Fruit fly (Drosophila melanogaster) whole organism, embryonic: ENCODE results near the gene PpD6.

Experiments
- CG30431 ChIP-seq: fragments of 200-800 bp; sonication (Bioruptor generic); optimal IDR thresholded peaks from 2 replicates; lab custom pipeline; 2017; ENCODE audit warnings: missing biosample characterization, missing genetic modification characterization
- bbx ChIP-seq: fragments of 200-800 bp; sonication (Bioruptor generic); IDR thresholded peaks from 2 replicates; pipeline ENCODE4 v1.3.6; 2022; ENCODE audit warnings: missing biosample characterization, missing genetic modification characterization; ENCODE audit not compliant: partially characterized antibody
- lilli ChIP-seq: fragments of 200-800 bp; sonication (Bioruptor generic); optimal IDR thresholded peaks from 3 replicates; lab custom pipeline; 2016; ENCODE audit warnings: missing biosample characterization, missing genetic modification characterization

dm6 chr2L:3131641-3132040 lies 22.2 kb downstream of the PpD6 start:
- TF ChIP-seq lilli (GFP tag; lab: Kevin White, UChicago) (no peak), CG30431 (GFP tag; lab: Kevin White, UChicago) (no peak), bbx (GFP tag; lab: Robert Waterston, UW) (no peak)
